Fruit fly (Drosophila melanogaster) ovary, adult (tissue): ENCODE measurements around the gene hgo.

ENCODE experiments used
- CG17801 ChIP-seq: fragments of 200-800 bp; optimal IDR thresholded peaks from 2 replicates; lab custom pipeline; 2019; ENCODE audit warnings: missing biosample characterization, mild to moderate bottlenecking, missing genetic modification characterization, moderate library complexity; ENCODE audit not compliant: partially characterized antibody

hgo gene

dm6 chr2L:11136093-11136492 lies at the start of gene hgo:
hgo (plus strand) TSS chr2L:11136393.
- no peak for TF ChIP-seq CG17801 (GFP tag; lab: Kevin White, UChicago)

DNA sequence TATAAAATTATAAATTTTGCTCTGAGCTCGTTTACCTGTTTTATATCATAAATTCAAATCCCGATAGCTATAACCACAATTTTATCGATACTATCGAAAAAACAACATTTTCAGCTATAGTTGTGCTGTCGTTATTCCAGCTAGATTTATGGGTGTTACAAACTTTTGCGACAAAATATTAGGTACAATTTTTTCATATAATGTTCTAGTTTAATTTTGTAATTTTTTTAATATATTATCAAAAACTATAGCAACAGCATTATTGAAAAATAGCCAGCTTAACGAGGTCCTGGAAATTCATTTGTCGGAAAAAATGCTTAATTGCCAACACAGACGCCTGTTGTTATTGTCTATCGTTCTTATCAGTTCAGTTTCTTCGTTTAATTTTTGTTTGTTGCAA lies 45.1 kb upstream of the hgo start, which contains the start of gene Wdr59:
Gene Wdr59 (plus strand): TSS at position 334 of the 400 bp plus-strand sequence.
- peak; percentile 14 for TF ChIP-seq CG17801 (GFP tag; lab: Kevin White, UChicago)

- peak; percentile 40 for TF ChIP-seq CG17801 (GFP tag; lab: Kevin White, UChicago)
Observed at dm6 chr2L:11100516-11101061, 35.6 kb upstream of the hgo start, which contains the start of gene Ge-1. Ge-1 (minus strand) TSS chr2L:11100888.

- TF ChIP-seq CG17801 (GFP tag; lab: Kevin White, UChicago), result no peak
Observed at dm6 chr2L:11105320-11105719, 30.9 kb upstream of the hgo start.

DNA sequence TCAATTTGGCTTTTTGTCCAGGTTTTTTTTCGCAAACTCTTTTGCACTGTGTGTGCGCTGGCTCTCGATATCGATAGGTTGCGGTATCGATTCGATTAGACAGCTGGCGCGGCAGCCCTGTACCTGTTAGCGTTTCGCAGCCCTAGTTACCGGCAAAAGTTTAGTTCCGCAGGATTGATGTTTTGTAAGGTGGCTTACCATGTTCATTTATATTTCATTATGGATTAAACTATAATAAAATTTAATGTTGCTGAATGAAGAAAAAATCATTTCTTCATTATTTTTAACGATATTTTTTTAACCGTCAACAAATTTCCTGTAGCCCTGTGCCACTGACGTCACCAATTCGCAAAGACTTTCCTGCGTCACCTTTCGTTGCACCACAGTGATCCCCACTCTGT lies 29.6 kb upstream of the hgo start, which contains the start of gene Reps:
Gene Reps (minus strand): TSS at position 84 of the 401 bp plus-strand sequence.
- TF ChIP-seq CG17801 (GFP tag; lab: Kevin White, UChicago), result peak; percentile 94

- TF ChIP-seq CG17801 (GFP tag; lab: Kevin White, UChicago), result peak; percentile 31
Observed at dm6 chr2L:11113011-11113528, 23.1 kb upstream of the hgo start, which contains the start of gene Idua. Idua (minus strand) TSS chr2L:11113061.

- TF ChIP-seq CG17801 (GFP tag; lab: Kevin White, UChicago), result no peak
Observed at dm6 chr2L:11113714-11114113, 22.5 kb upstream of the hgo start, which contains the start of gene Gr32a. Gr32a (plus strand) TSS chr2L:11114014.

dm6 chr2L:11119966-11120517 lies 16.2 kb upstream of the hgo start, which contains the start of gene CG6230:
CG6230 (minus strand) TSS chr2L:11120319.
- no peak for TF ChIP-seq CG17801 (GFP tag; lab: Kevin White, UChicago)

- no peak for TF ChIP-seq CG17801 (GFP tag; lab: Kevin White, UChicago)
Observed at dm6 chr2L:11121614-11122013, 14.6 kb upstream of the hgo start, which contains the start of gene Dnaaf4. Dnaaf4 (minus strand) TSS chr2L:11121714.

DNA sequence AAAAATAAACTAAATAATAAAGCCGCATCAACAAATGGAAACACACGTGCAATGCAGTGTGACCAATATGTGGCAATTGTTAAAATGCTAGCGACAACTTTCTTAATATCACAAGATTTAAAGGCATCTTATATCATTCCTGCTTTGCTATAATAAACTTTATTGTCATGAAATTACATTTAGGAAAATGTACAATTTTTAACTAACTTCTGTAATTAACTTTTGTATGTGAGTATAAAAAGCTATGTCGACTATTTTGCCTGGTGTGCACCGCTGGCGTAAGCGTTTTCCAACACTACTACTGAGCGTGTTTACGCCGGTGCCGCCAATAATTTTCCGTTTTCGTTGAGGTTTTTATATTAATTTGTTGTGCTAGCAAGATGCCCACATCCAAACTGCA lies 12.7 kb upstream of the hgo start, which contains the start of the genes Csl4 and Nup160:
Gene Csl4 (minus strand): TSS at position 69 of the 400 bp plus-strand sequence.
Gene Nup160 (plus strand): TSS at position 279 of the 400 bp plus-strand sequence.
- peak; percentile 82 for TF ChIP-seq CG17801 (GFP tag; lab: Kevin White, UChicago)

DNA sequence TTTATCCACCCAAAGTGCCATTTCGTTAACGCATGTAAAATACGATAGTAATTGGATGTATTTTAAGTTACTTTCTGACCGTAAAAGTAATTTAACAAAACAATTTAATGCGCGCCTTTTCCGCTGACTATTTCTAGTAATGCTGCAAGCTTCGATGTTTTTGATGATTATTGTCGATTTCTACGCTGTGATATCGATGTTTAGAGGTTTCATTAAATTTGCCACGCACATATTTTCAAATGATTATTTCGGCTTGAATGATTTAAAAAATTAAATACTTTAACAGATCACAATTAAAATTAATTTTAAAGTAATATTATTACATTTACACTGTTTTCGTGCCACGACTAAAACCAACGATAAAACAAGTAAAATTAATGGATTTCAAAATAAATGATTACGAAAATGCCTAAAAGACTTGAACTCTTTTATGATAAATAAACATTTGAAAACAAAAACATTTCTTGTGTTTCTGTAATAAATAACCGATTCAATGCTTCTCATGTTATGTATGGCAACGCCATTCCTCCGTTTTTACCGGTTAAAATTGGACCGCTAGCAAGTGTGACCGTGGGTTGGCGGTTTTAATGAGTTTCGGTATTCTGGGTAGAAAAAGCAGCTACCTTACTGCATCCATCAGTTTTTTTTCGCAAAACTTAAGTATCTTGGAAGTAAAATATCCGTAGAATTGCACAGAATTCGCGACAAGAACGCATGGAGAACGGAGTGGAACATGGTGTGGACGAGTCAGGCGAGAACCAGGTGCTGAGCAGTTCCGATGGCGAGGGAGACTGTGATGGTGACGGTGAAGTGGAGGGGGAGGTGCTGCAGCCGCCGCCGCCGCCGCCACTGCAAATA lies 5.8 kb upstream of the hgo start, which contains the start of the genes RfC38 and CG4751:
Gene RfC38 (minus strand): TSS at position 495 of the 858 bp plus-strand sequence.
Gene CG4751 (plus strand): TSS at position 587 of the 858 bp plus-strand sequence.
- peak; percentile 1 for TF ChIP-seq CG17801 (GFP tag; lab: Kevin White, UChicago)

dm6 chr2L:11145317-11145716 lies 9.1 kb downstream of the hgo start, which contains the start of gene CG31867:
CG31867 (minus strand) TSS chr2L:11145417.
- TF ChIP-seq CG17801 (GFP tag; lab: Kevin White, UChicago), result no peak

DNA sequence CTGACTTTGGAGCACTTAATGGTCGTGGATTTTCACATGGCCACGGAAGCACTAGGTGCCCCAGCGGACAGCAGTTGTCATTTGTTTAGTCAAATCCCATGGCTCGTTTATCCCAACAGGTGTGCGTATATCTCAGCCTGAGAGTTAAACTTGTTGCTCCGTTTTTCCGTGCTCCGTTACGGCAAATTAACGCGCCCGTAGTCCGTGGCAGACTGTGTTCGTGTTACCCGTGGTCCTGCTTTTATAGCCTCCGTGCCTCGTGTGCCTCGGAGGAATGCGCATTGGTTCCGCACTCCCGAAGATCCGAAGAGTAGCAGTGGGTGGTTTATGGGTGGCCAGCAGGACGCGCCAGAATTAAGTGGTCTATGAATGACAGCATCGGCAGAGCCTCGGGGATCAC lies 12.8 kb downstream of the hgo start, which contains the start of gene Gyc32E:
Gene Gyc32E (minus strand): TSS at position 133 of the 400 bp plus-strand sequence.
- no peak for TF ChIP-seq CG17801 (GFP tag; lab: Kevin White, UChicago)
